Fruit fly (Drosophila melanogaster) whole organism, embryonic: ENCODE results near the gene tweek.
A peak's percentile ranks its signal among the peaks of the same experiment; 100 is the strongest.

Source experiments
- BEAF-32 ChIP-seq: fragments of 200-800 bp; sonication (Bioruptor generic); optimal IDR thresholded peaks from 3 replicates; lab custom pipeline; 2017; ENCODE audit warnings: missing biosample characterization, missing genetic modification characterization, mild to moderate bottlenecking, moderate library complexity, missing genetic modification reagents
- CG10267 ChIP-seq: fragments of 200-800 bp; sonication (Bioruptor generic); optimal IDR thresholded peaks from 2 replicates; lab custom pipeline; 2018; ENCODE audit warnings: missing biosample characterization, mild to moderate bottlenecking, missing genetic modification characterization, moderate library complexity
- CG12659 ChIP-seq: fragments of 200-800 bp; sonication (Bioruptor generic); optimal IDR thresholded peaks from 3 replicates; lab custom pipeline; 2017; ENCODE audit warnings: mild to moderate bottlenecking, missing biosample characterization, missing genetic modification reagents, missing genetic modification characterization
- CG12744 ChIP-seq: fragments of 200-800 bp; sonication (Bioruptor generic); optimal IDR thresholded peaks from 2 replicates; lab custom pipeline; 2016; ENCODE audit warnings: missing biosample characterization, missing genetic modification characterization
- CG1602 ChIP-seq: fragments of 200-800 bp; sonication (Bioruptor generic); optimal IDR thresholded peaks from 3 replicates; lab custom pipeline; 2016; ENCODE audit warnings: missing biosample characterization, missing genetic modification characterization
- CG1603 ChIP-seq: fragments of 200-800 bp; sonication (Bioruptor generic); optimal IDR thresholded peaks from 2 replicates; lab custom pipeline; 2019; ENCODE audit warnings: missing biosample characterization, mild to moderate bottlenecking, missing genetic modification characterization, moderate library complexity
- CG17568 ChIP-seq: fragments of 200-800 bp; sonication (Bioruptor generic); optimal IDR thresholded peaks from 2 replicates; lab custom pipeline; 2018; ENCODE audit warnings: missing biosample characterization, mild to moderate bottlenecking, missing genetic modification characterization, moderate library complexity
- CG2129 ChIP-seq: fragments of 200-800 bp; sonication (Bioruptor generic); IDR thresholded peaks from 2 replicates; pipeline ENCODE4 v1.3.6; 2022; ENCODE audit warnings: missing biosample characterization, missing genetic modification characterization; ENCODE audit not compliant: partially characterized antibody
- CG3065 ChIP-seq: fragments of 200-800 bp; sonication (Bioruptor generic); optimal IDR thresholded peaks from 2 replicates; lab custom pipeline; 2016; ENCODE audit warnings: missing biosample characterization, missing genetic modification characterization
- CG34224 ChIP-seq: fragments of 200-800 bp; sonication (Bioruptor generic); IDR thresholded peaks from 3 replicates; pipeline ENCODE4 v1.3.6; 2022; ENCODE audit warnings: missing biosample characterization, missing genetic modification characterization; ENCODE audit not compliant: partially characterized antibody
- CG3847 ChIP-seq: fragments of 200-800 bp; sonication (Bioruptor generic); IDR thresholded peaks from 2 replicates; pipeline ENCODE4 v1.3.6; 2022; ENCODE audit warnings: missing biosample characterization, missing genetic modification characterization
- CG42726 ChIP-seq: fragments of 200-800 bp; sonication (Bioruptor generic); IDR thresholded peaks from 2 replicates; pipeline ENCODE4 v1.3.6; 2022; ENCODE audit warnings: missing biosample characterization, missing genetic modification characterization; ENCODE audit not compliant: partially characterized antibody
- CG4617 ChIP-seq: fragments of 200-800 bp; sonication (Bioruptor generic); optimal IDR thresholded peaks from 3 replicates; lab custom pipeline; 2016; ENCODE audit warnings: missing biosample characterization, missing genetic modification characterization, borderline replicate concordance
- CTCF ChIP-seq: fragments of 200-800 bp; sonication (Bioruptor generic); optimal IDR thresholded peaks from 2 replicates; lab custom pipeline; 2017; ENCODE audit warnings: missing biosample characterization, mild to moderate bottlenecking, missing genetic modification characterization, moderate library complexity
- CoRest ChIP-seq: fragments of 200-800 bp; sonication (Bioruptor generic); optimal IDR thresholded peaks from 3 replicates; lab custom pipeline; 2018; ENCODE audit warnings: missing biosample characterization, mild to moderate bottlenecking, missing genetic modification characterization, moderate library complexity
- Deaf1 ChIP-seq: fragments of 200-800 bp; optimal IDR thresholded peaks from 3 replicates; lab custom pipeline; 2019; ENCODE audit warnings: missing biosample characterization, mild to moderate bottlenecking, missing genetic modification characterization, moderate library complexity
- Dll ChIP-seq: fragments of 200-800 bp; sonication (Bioruptor generic); IDR thresholded peaks from 4 replicates; pipeline ENCODE4 v1.3.6; 2022; ENCODE audit warnings: missing biosample characterization, missing genetic modification characterization; ENCODE audit not compliant: partially characterized antibody
- Doc3 ChIP-seq: fragments of 200-800 bp; sonication (Bioruptor generic); IDR thresholded peaks from 3 replicates; pipeline ENCODE4 v1.3.6; 2022; ENCODE audit warnings: missing biosample characterization, missing genetic modification characterization; ENCODE audit not compliant: partially characterized antibody
- Dref ChIP-seq: fragments of 200-800 bp; sonication (Bioruptor generic); IDR thresholded peaks from 2 replicates; pipeline ENCODE4 v1.3.6; 2022; ENCODE audit warnings: missing biosample characterization, missing genetic modification characterization
- Ets97D ChIP-seq: fragments of 200-800 bp; sonication (Bioruptor generic); optimal IDR thresholded peaks from 3 replicates; lab custom pipeline; 2016; ENCODE audit warnings: missing biosample characterization, missing genetic modification characterization
- Fer2 ChIP-seq: fragments of 200-800 bp; sonication (Bioruptor generic); optimal IDR thresholded peaks from 2 replicates; lab custom pipeline; 2018; ENCODE audit warnings: missing biosample characterization, mild to moderate bottlenecking, missing genetic modification characterization, moderate library complexity
- Gug ChIP-seq: fragments of 200-800 bp; sonication (Bioruptor generic); IDR thresholded peaks from 4 replicates; pipeline ENCODE4 v1.3.6; 2022; ENCODE audit warnings: missing biosample characterization, missing genetic modification characterization
- HmgZ ChIP-seq: fragments of 200-800 bp; sonication (Bioruptor generic); optimal IDR thresholded peaks from 2 replicates; lab custom pipeline; 2018; ENCODE audit warnings: missing biosample characterization, mild to moderate bottlenecking, missing genetic modification characterization
- MESR4 ChIP-seq: fragments of 200-800 bp; sonication (Bioruptor generic); optimal IDR thresholded peaks from 2 replicates; lab custom pipeline; 2018; ENCODE audit warnings: missing biosample characterization, mild to moderate bottlenecking, missing genetic modification characterization, moderate library complexity
- Sin3A ChIP-seq: fragments of >200 bp; optimal IDR thresholded peaks from 2 replicates; lab custom pipeline; 2018
- Sry-δ ChIP-seq: fragments of 200-800 bp; sonication (Bioruptor generic); optimal IDR thresholded peaks from 2 replicates; lab custom pipeline; 2016; ENCODE audit warnings: missing biosample characterization, missing genetic modification characterization
- Stat92E ChIP-seq, 3 experiments: fragments of >200 bp in 2 of 3; fragments of 200-800 bp in 1 of 3; sonication (Bioruptor generic) in 1 of 3; optimal IDR thresholded peaks; 2 replicates each; lab custom pipeline; 2017 to 2019; ENCODE audit warnings: missing biosample characterization in 3 of 3, missing genetic modification characterization in 3 of 3, mild to moderate bottlenecking in 1 of 3, moderate library complexity in 1 of 3
- ac ChIP-seq: fragments of 200-800 bp; sonication (Bioruptor generic); optimal IDR thresholded peaks from 3 replicates; lab custom pipeline; 2017; ENCODE audit warnings: missing biosample characterization, mild to moderate bottlenecking, missing genetic modification characterization
- amos ChIP-seq: fragments of 200-800 bp; sonication (Bioruptor generic); IDR thresholded peaks from 2 replicates; pipeline ENCODE4 v1.3.6; 2022; ENCODE audit warnings: missing biosample characterization, missing genetic modification characterization; ENCODE audit not compliant: partially characterized antibody
- bbx ChIP-seq: fragments of 200-800 bp; sonication (Bioruptor generic); IDR thresholded peaks from 2 replicates; pipeline ENCODE4 v1.3.6; 2022; ENCODE audit warnings: missing biosample characterization, missing genetic modification characterization; ENCODE audit not compliant: partially characterized antibody
- chm ChIP-seq: fragments of 200-800 bp; sonication (Bioruptor generic); IDR thresholded peaks from 2 replicates; pipeline ENCODE4 v1.3.6; 2022; ENCODE audit warnings: missing biosample characterization, missing genetic modification characterization
- crp ChIP-seq, 2 experiments: fragments of 200-800 bp; sonication (Bioruptor generic); optimal IDR thresholded peaks; 2 replicates in 1 of 2; 3 replicates in 1 of 2; lab custom pipeline; 2017; ENCODE audit warnings: missing biosample characterization in 2 of 2, missing genetic modification characterization in 2 of 2, mild to moderate bottlenecking in 1 of 2, moderate library complexity in 1 of 2
- danr ChIP-seq: fragments of 200-800 bp; sonication (Bioruptor generic); IDR thresholded peaks from 2 replicates; pipeline ENCODE4 v1.3.6; 2022; ENCODE audit warnings: missing biosample characterization, missing genetic modification characterization
- eve ChIP-seq, 2 experiments: fragments of >200 bp; optimal IDR thresholded peaks; 2 replicates each; lab custom pipeline; 2017; ENCODE audit warnings: missing biosample characterization in 2 of 2, missing genetic modification characterization in 2 of 2
- gce ChIP-seq: fragments of 200-800 bp; sonication (Bioruptor generic); IDR thresholded peaks from 3 replicates; pipeline ENCODE4 v1.3.6; 2022; ENCODE audit warnings: missing biosample characterization, missing genetic modification characterization
- gsb-n ChIP-seq: fragments of 200-800 bp; sonication (Bioruptor generic); optimal IDR thresholded peaks from 3 replicates; lab custom pipeline; 2018; ENCODE audit warnings: missing biosample characterization, mild to moderate bottlenecking, missing genetic modification characterization
- klu ChIP-seq: fragments of 200-800 bp; sonication (Bioruptor generic); IDR thresholded peaks from 2 replicates; pipeline ENCODE4 v1.3.6; 2022; ENCODE audit warnings: missing biosample characterization, missing genetic modification characterization
- knrl ChIP-seq: fragments of 200-800 bp; sonication (Bioruptor generic); IDR thresholded peaks from 3 replicates; pipeline ENCODE4 v1.3.6; 2022; ENCODE audit warnings: missing biosample characterization, missing genetic modification characterization; ENCODE audit not compliant: partially characterized antibody
- lbe ChIP-seq: fragments of 200-800 bp; sonication (Bioruptor generic); optimal IDR thresholded peaks from 2 replicates; lab custom pipeline; 2016; ENCODE audit warnings: missing biosample characterization, mild to moderate bottlenecking, missing genetic modification characterization
- nmo ChIP-seq: fragments of 200-800 bp; sonication (Bioruptor generic); optimal IDR thresholded peaks from 2 replicates; lab custom pipeline; 2018; ENCODE audit warnings: missing biosample characterization, mild to moderate bottlenecking, missing genetic modification characterization, moderate library complexity
- pzg ChIP-seq: fragments of 200-800 bp; sonication (Bioruptor generic); optimal IDR thresholded peaks from 3 replicates; lab custom pipeline; 2018; ENCODE audit warnings: missing biosample characterization, mild to moderate bottlenecking, missing genetic modification characterization, moderate library complexity
- seq ChIP-seq: fragments of 200-800 bp; sonication (Bioruptor generic); IDR thresholded peaks from 2 replicates; pipeline ENCODE4 v1.3.6; 2022; ENCODE audit warnings: missing biosample characterization, missing genetic modification characterization
- slou ChIP-seq: fragments of 200-800 bp; sonication (Bioruptor generic); optimal IDR thresholded peaks from 3 replicates; lab custom pipeline; 2016; ENCODE audit warnings: missing biosample characterization, missing genetic modification characterization
- ssp ChIP-seq: fragments of 200-800 bp; sonication (Bioruptor generic); IDR thresholded peaks from 2 replicates; pipeline ENCODE4 v1.3.6; 2022; ENCODE audit warnings: missing biosample characterization, missing genetic modification characterization
- trem ChIP-seq: fragments of 200-800 bp; optimal IDR thresholded peaks from 3 replicates; lab custom pipeline; 2019; ENCODE audit warnings: missing biosample characterization, mild to moderate bottlenecking, missing genetic modification characterization, moderate library complexity
- unc-4 ChIP-seq: fragments of 200-800 bp; sonication (Bioruptor generic); IDR thresholded peaks from 2 replicates; pipeline ENCODE4 v1.3.6; 2022; ENCODE audit warnings: missing biosample characterization, missing genetic modification characterization; ENCODE audit not compliant: partially characterized antibody
- zen ChIP-seq: fragments of 200-800 bp; sonication (Bioruptor generic); optimal IDR thresholded peaks from 3 replicates; lab custom pipeline; 2018; ENCODE audit warnings: missing biosample characterization, mild to moderate bottlenecking, missing genetic modification characterization, moderate library complexity
- zfh1 ChIP-seq: fragments of 200-800 bp; sonication (Bioruptor generic); IDR thresholded peaks from 3 replicates; pipeline ENCODE4 v1.3.6; 2022; ENCODE audit warnings: missing biosample characterization, missing genetic modification characterization

Gene tweek

dm6 chr2L:16877678-16878077, 10.6 kb upstream of the tweek start (continued):
- TF ChIP-seq zfh1 (GFP tag; lab: Robert Waterston, UW) (no peak), CG3065 (GFP tag; lab: Kevin White, UChicago) (no peak), ac (no peak), chm (GFP tag; lab: Robert Waterston, UW) (no peak), slou (GFP tag; lab: Kevin White, UChicago) (no peak), Deaf1 (peak; percentile 68), Dref (0 out of 2 replicates have a peak, but pooled peaks have one; percentile 19), ssp (GFP tag; lab: Robert Waterston, UW) (no peak)
- TF ChIP-seq, all 482 proteins: peak for 8

dm6 chr2L:16879288-16879687, 9.0 kb upstream of the tweek start, which contains the start of the genes CG32832, CG31743 and CG34313:
Gene CG32832, minus strand, starts transcription at chr2L:16879290.
Gene CG31743, plus strand, starts transcription at chr2L:16879517.
Gene CG34313, plus strand, starts transcription at chr2L:16879517.
- TF ChIP-seq MESR4 (peak; percentile 38), Fer2 (tag; lab: Kevin White, UChicago) (no peak), CoRest (peak; percentile 20), pzg (GFP tag; lab: Kevin White, UChicago) (peak; percentile 86), HmgZ (tag; lab: Kevin White, UChicago) (peak; percentile 66), trem (tag; lab: Kevin White, UChicago) (peak; percentile 93), nmo (peak; percentile 40), CG1603 (tag; lab: Kevin White, UChicago) (peak; percentile 55), CG2129 (GFP tag; lab: Robert Waterston, UW) (peak; percentile 28), Gug (GFP tag; lab: Robert Waterston, UW) (no peak), CG1602 (no peak), CG17568 (GFP tag; lab: Kevin White, UChicago) (no peak), gsb-n (tag; lab: Kevin White, UChicago) (no peak), CG12659 (peak; percentile 19), Ets97D (GFP tag; lab: Kevin White, UChicago) (peak; percentile 52), lbe (no peak), bbx (peak; percentile 80), Doc3 (peak; percentile 78), Stat92E (GFP tag; optimal IDR thresholded peaks at IDR 0.05; lab: Kevin White, UChicago) (peak in 1 of 3 experiments; percentile 35), CG12744 (GFP tag; lab: Kevin White, UChicago) (no peak), klu (GFP tag; lab: Robert Waterston, UW) (no peak), CG10267 (tag; lab: Kevin White, UChicago) (peak; percentile 2), eve (GFP tag; optimal IDR thresholded peaks at IDR 0.05; lab: Kevin White, UChicago) (peak in 1 of 2 experiments; percentile 62), CTCF (GFP tag; lab: Kevin White, UChicago) (peak; percentile 13), CG34224 (GFP tag; lab: Robert Waterston, UW) (peak; percentile 79), crp (GFP tag; optimal IDR thresholded peaks at IDR 0.05; lab: Kevin White, UChicago) (peak; percentile 77 to 97), unc-4 (GFP tag; lab: Robert Waterston, UW) (peak; percentile 82), danr (GFP tag; lab: Robert Waterston, UW) (no peak), gce (GFP tag; lab: Robert Waterston, UW) (no peak), zen (tag; lab: Kevin White, UChicago) (peak; percentile 9), CG4617 (peak; percentile 65), seq (GFP tag; lab: Robert Waterston, UW) (no peak), BEAF-32 (GFP tag; lab: Kevin White, UChicago) (peak; percentile 85), Sin3A (peak; percentile 9), Dll (peak; percentile 79), Sry-δ (peak; percentile 95), knrl (GFP tag; lab: Robert Waterston, UW) (peak; percentile 74), amos (peak; percentile 78; the same call in 1 of the 2 replicates), CG3847 (GFP tag; lab: Robert Waterston, UW) (peak; percentile 34; the same call in 1 of the 2 replicates), CG42726 (peak; percentile 40; the same call in 1 of the 2 replicates), Dref (peak; percentile 87)
